Worm (Caenorhabditis elegans): ENCODE results near the gene zhit-2.

- TF ChIP-seq tbx-11 (GFP tag; IDR thresholded peaks at IDR 0.05) (no peak), ama-1 (optimal IDR thresholded peaks at IDR 0.05) (no peak), hmbx-1 (tag; optimal IDR thresholded peaks at IDR 0.05) (no peak)
These were observed 40.6 kb upstream of the zhit-2 start for ce11 chrIII:4284732-4285165.
